Fruit fly (Drosophila melanogaster) whole organism, embryonic: ENCODE measurements around the gene NimC1.

ENCODE experiments used
- Blimp-1 ChIP-seq: fragments of 200-800 bp; sonication (Bioruptor generic); optimal IDR thresholded peaks from 3 replicates; lab custom pipeline; 2018; ENCODE audit warnings: missing biosample characterization, missing genetic modification characterization, mild to moderate bottlenecking, moderate library complexity, missing genetic modification reagents
- CG10147 ChIP-seq: fragments of 200-800 bp; sonication (Bioruptor generic); optimal IDR thresholded peaks from 2 replicates; lab custom pipeline; 2019; ENCODE audit warnings: missing biosample characterization, mild to moderate bottlenecking, missing genetic modification characterization, moderate library complexity
- CG10366 ChIP-seq: fragments of 200-800 bp; sonication (Bioruptor generic); IDR thresholded peaks from 2 replicates; pipeline ENCODE4 v1.3.6; 2022; ENCODE audit warnings: missing biosample characterization, missing genetic modification characterization
- CG10431 ChIP-seq: fragments of 200-800 bp; sonication (Bioruptor generic); optimal IDR thresholded peaks from 3 replicates; lab custom pipeline; 2018; ENCODE audit warnings: missing biosample characterization, mild to moderate bottlenecking, missing genetic modification characterization
- CG10462 ChIP-seq: fragments of 200-800 bp; sonication (Bioruptor generic); optimal IDR thresholded peaks from 2 replicates; lab custom pipeline; 2016; ENCODE audit warnings: missing biosample characterization, missing genetic modification characterization
- CG11398 ChIP-seq: fragments of 200-800 bp; sonication (Bioruptor generic); optimal IDR thresholded peaks from 2 replicates; lab custom pipeline; 2016; ENCODE audit warnings: missing biosample characterization, missing genetic modification characterization
- CG15011 ChIP-seq: fragments of 200-800 bp; sonication (Bioruptor generic); optimal IDR thresholded peaks from 3 replicates; lab custom pipeline; 2018; ENCODE audit warnings: missing biosample characterization, mild to moderate bottlenecking, missing genetic modification characterization
- CG15601 ChIP-seq: fragments of 200-800 bp; sonication (Bioruptor generic); optimal IDR thresholded peaks from 3 replicates; lab custom pipeline; 2019; ENCODE audit warnings: missing biosample characterization, mild to moderate bottlenecking, missing genetic modification characterization, moderate library complexity
- CG17385 ChIP-seq: fragments of 200-800 bp; sonication (Bioruptor generic); optimal IDR thresholded peaks from 3 replicates; lab custom pipeline; 2018; ENCODE audit warnings: missing biosample characterization, mild to moderate bottlenecking, missing genetic modification characterization
- CG18599 ChIP-seq: fragments of 200-800 bp; sonication (Bioruptor generic); optimal IDR thresholded peaks from 3 replicates; lab custom pipeline; 2017; ENCODE audit warnings: missing biosample characterization, missing genetic modification characterization, mild to moderate bottlenecking, moderate library complexity, missing genetic modification reagents
- CG18764 ChIP-seq: fragments of 200-800 bp; sonication (Bioruptor generic); optimal IDR thresholded peaks from 3 replicates; lab custom pipeline; 2016; ENCODE audit warnings: missing biosample characterization, missing genetic modification characterization
- CG2120 ChIP-seq: fragments of 200-800 bp; sonication (Bioruptor generic); optimal IDR thresholded peaks from 3 replicates; lab custom pipeline; 2016; ENCODE audit warnings: missing biosample characterization, missing genetic modification characterization
- CG32767 ChIP-seq: fragments of 200-800 bp; sonication (Bioruptor generic); IDR thresholded peaks from 2 replicates; pipeline ENCODE4 v1.3.6; 2022; ENCODE audit warnings: missing biosample characterization, missing genetic modification characterization
- CG3995 ChIP-seq: fragments of 200-800 bp; sonication (Bioruptor generic); optimal IDR thresholded peaks from 3 replicates; lab custom pipeline; 2016; ENCODE audit warnings: missing biosample characterization, missing genetic modification characterization
- CG5180 ChIP-seq: fragments of 200-800 bp; sonication (Bioruptor generic); optimal IDR thresholded peaks from 3 replicates; lab custom pipeline; 2017; ENCODE audit warnings: missing biosample characterization, missing genetic modification characterization, mild to moderate bottlenecking, moderate library complexity, missing genetic modification reagents
- CG6854 ChIP-seq: fragments of 200-800 bp; sonication (Bioruptor generic); optimal IDR thresholded peaks from 3 replicates; lab custom pipeline; 2017; ENCODE audit warnings: missing biosample characterization, mild to moderate bottlenecking, missing genetic modification characterization
- CG7372 ChIP-seq: fragments of 200-800 bp; sonication (Bioruptor generic); IDR thresholded peaks from 2 replicates; pipeline ENCODE4 v1.3.6; 2022; ENCODE audit warnings: missing biosample characterization, missing genetic modification characterization
- CG7963 ChIP-seq: fragments of 200-800 bp; sonication (Bioruptor generic); IDR thresholded peaks from 3 replicates; pipeline ENCODE4 v1.3.6; 2022; ENCODE audit warnings: missing biosample characterization, missing genetic modification characterization; ENCODE audit not compliant: partially characterized antibody
- CG7987 ChIP-seq: fragments of 200-800 bp; sonication (Bioruptor generic); optimal IDR thresholded peaks from 2 replicates; lab custom pipeline; 2018; ENCODE audit warnings: missing biosample characterization, mild to moderate bottlenecking, missing genetic modification characterization, moderate library complexity
- CrebB ChIP-seq: fragments of 200-800 bp; sonication (Bioruptor generic); optimal IDR thresholded peaks from 3 replicates; lab custom pipeline; 2018; ENCODE audit warnings: missing biosample characterization, mild to moderate bottlenecking, missing genetic modification characterization
- Eip74EF ChIP-seq, 2 experiments: fragments of 200-800 bp in 1 of 2; fragments of >200 bp in 1 of 2; sonication (Bioruptor generic) in 1 of 2; optimal IDR thresholded peaks; 2 replicates each; lab custom pipeline; 2017 to 2019; ENCODE audit warnings: missing biosample characterization in 2 of 2, missing genetic modification characterization in 2 of 2, mild to moderate bottlenecking in 1 of 2, moderate library complexity in 1 of 2
- Fer2 ChIP-seq: fragments of 200-800 bp; sonication (Bioruptor generic); optimal IDR thresholded peaks from 2 replicates; lab custom pipeline; 2018; ENCODE audit warnings: missing biosample characterization, mild to moderate bottlenecking, missing genetic modification characterization, moderate library complexity
- HLH3B ChIP-seq: fragments of 200-800 bp; sonication (Bioruptor generic); IDR thresholded peaks from 2 replicates; pipeline ENCODE4 v1.3.6; 2022; ENCODE audit warnings: missing biosample characterization, missing genetic modification characterization
- HLH4C ChIP-seq: fragments of 200-800 bp; sonication (Bioruptor generic); IDR thresholded peaks from 3 replicates; pipeline ENCODE4 v1.3.6; 2022; ENCODE audit warnings: missing biosample characterization, missing genetic modification characterization; ENCODE audit not compliant: partially characterized antibody
- MESR4 ChIP-seq: fragments of 200-800 bp; sonication (Bioruptor generic); optimal IDR thresholded peaks from 2 replicates; lab custom pipeline; 2018; ENCODE audit warnings: missing biosample characterization, mild to moderate bottlenecking, missing genetic modification characterization, moderate library complexity
- NFAT ChIP-seq: fragments of 200-800 bp; sonication (Bioruptor generic); IDR thresholded peaks from 2 replicates; pipeline ENCODE4 v1.3.6; 2022; ENCODE audit warnings: missing biosample characterization, missing genetic modification characterization
- Sox102F ChIP-seq: fragments of 200-800 bp; sonication (Bioruptor generic); optimal IDR thresholded peaks from 2 replicates; lab custom pipeline; 2018; ENCODE audit warnings: missing biosample characterization, mild to moderate bottlenecking, missing genetic modification characterization, moderate library complexity
- ash1 ChIP-seq: fragments of 200-800 bp; sonication (Bioruptor generic); optimal IDR thresholded peaks from 2 replicates; lab custom pipeline; 2018; ENCODE audit warnings: missing biosample characterization, mild to moderate bottlenecking, missing genetic modification characterization
- ato ChIP-seq: fragments of 200-800 bp; sonication (Bioruptor generic); IDR thresholded peaks from 2 replicates; pipeline ENCODE4 v1.3.6; 2022; ENCODE audit warnings: missing biosample characterization, missing genetic modification characterization; ENCODE audit not compliant: partially characterized antibody
- bigmax ChIP-seq: fragments of 200-800 bp; sonication (Bioruptor generic); optimal IDR thresholded peaks from 2 replicates; lab custom pipeline; 2018; ENCODE audit warnings: missing biosample characterization, mild to moderate bottlenecking, missing genetic modification characterization
- bsh ChIP-seq, 2 experiments: fragments of 200-800 bp; sonication (Bioruptor generic); optimal IDR thresholded peaks; 2 replicates each; lab custom pipeline; 2017 to 2018; ENCODE audit warnings: mild to moderate bottlenecking in 2 of 2, missing biosample characterization in 2 of 2, missing genetic modification characterization in 2 of 2, moderate library complexity in 1 of 2
- cato ChIP-seq: fragments of 200-800 bp; sonication (Bioruptor generic); optimal IDR thresholded peaks from 2 replicates; lab custom pipeline; 2016; ENCODE audit warnings: missing biosample characterization, missing genetic modification characterization, borderline replicate concordance
- chinmo ChIP-seq: fragments of 200-800 bp; sonication (Bioruptor generic); IDR thresholded peaks from 4 replicates; pipeline ENCODE4 v1.3.6; 2022; ENCODE audit warnings: missing biosample characterization, missing genetic modification characterization; ENCODE audit not compliant: partially characterized antibody
- crc ChIP-seq: fragments of 200-800 bp; sonication (Bioruptor generic); optimal IDR thresholded peaks from 2 replicates; lab custom pipeline; 2016; ENCODE audit warnings: missing biosample characterization, missing genetic modification characterization
- emc ChIP-seq: fragments of 200-800 bp; sonication (Bioruptor generic); optimal IDR thresholded peaks from 2 replicates; lab custom pipeline; 2016; ENCODE audit warnings: missing biosample characterization, missing genetic modification characterization
- grn ChIP-seq: fragments of 200-800 bp; sonication (Bioruptor generic); optimal IDR thresholded peaks from 3 replicates; lab custom pipeline; 2017; ENCODE audit warnings: missing biosample characterization, missing genetic modification characterization
- kay ChIP-seq: fragments of 200-800 bp; sonication (Bioruptor generic); optimal IDR thresholded peaks from 2 replicates; lab custom pipeline; 2016; ENCODE audit warnings: missing biosample characterization, missing genetic modification characterization
- nom ChIP-seq: fragments of 200-800 bp; sonication (Bioruptor generic); optimal IDR thresholded peaks from 2 replicates; lab custom pipeline; 2017; ENCODE audit warnings: missing biosample characterization, missing genetic modification characterization, mild to moderate bottlenecking, moderate library complexity, missing genetic modification reagents
- odd ChIP-seq: fragments of 200-800 bp; sonication (Bioruptor generic); optimal IDR thresholded peaks from 2 replicates; lab custom pipeline; 2017; ENCODE audit warnings: missing biosample characterization, mild to moderate bottlenecking, missing genetic modification characterization
- pan ChIP-seq, 4 experiments: fragments of >200 bp in 3 of 4; fragments of 200-800 bp in 1 of 4; sonication (Bioruptor generic) in 1 of 4; optimal IDR thresholded peaks in 3 of 4; IDR thresholded peaks in 1 of 4; 2 replicates each; pipeline versions ENCODE4 v1.3.6 to Lab custom; 2017 to 2022; ENCODE audit warnings: missing biosample characterization in 2 of 4, missing genetic modification characterization in 2 of 4, mixed read lengths in 1 of 4
- sens-2 ChIP-seq: fragments of 200-800 bp; sonication (Bioruptor generic); IDR thresholded peaks from 2 replicates; pipeline ENCODE4 v1.3.6; 2022; ENCODE audit warnings: missing biosample characterization, missing genetic modification characterization
- so ChIP-seq: fragments of 200-800 bp; sonication (Bioruptor generic); IDR thresholded peaks from 3 replicates; pipeline ENCODE4 v1.3.6; 2022; ENCODE audit warnings: missing biosample characterization, missing genetic modification characterization
- stwl ChIP-seq: fragments of 200-800 bp; sonication (Bioruptor generic); optimal IDR thresholded peaks from 3 replicates; lab custom pipeline; 2018; ENCODE audit warnings: missing biosample characterization, mild to moderate bottlenecking, missing genetic modification characterization, moderate library complexity
- tin ChIP-seq: fragments of 200-800 bp; sonication (Bioruptor generic); optimal IDR thresholded peaks from 3 replicates; lab custom pipeline; 2016; ENCODE audit warnings: missing biosample characterization, missing genetic modification characterization
- tio ChIP-seq: fragments of 200-800 bp; sonication (Bioruptor generic); optimal IDR thresholded peaks from 2 replicates; lab custom pipeline; 2017; ENCODE audit warnings: missing biosample characterization, missing genetic modification characterization, inconsistent platforms
- tx ChIP-seq: fragments of 200-800 bp; sonication (Bioruptor generic); optimal IDR thresholded peaks from 2 replicates; lab custom pipeline; 2016; ENCODE audit warnings: missing biosample characterization, missing genetic modification characterization

NimC1 gene

DNA sequence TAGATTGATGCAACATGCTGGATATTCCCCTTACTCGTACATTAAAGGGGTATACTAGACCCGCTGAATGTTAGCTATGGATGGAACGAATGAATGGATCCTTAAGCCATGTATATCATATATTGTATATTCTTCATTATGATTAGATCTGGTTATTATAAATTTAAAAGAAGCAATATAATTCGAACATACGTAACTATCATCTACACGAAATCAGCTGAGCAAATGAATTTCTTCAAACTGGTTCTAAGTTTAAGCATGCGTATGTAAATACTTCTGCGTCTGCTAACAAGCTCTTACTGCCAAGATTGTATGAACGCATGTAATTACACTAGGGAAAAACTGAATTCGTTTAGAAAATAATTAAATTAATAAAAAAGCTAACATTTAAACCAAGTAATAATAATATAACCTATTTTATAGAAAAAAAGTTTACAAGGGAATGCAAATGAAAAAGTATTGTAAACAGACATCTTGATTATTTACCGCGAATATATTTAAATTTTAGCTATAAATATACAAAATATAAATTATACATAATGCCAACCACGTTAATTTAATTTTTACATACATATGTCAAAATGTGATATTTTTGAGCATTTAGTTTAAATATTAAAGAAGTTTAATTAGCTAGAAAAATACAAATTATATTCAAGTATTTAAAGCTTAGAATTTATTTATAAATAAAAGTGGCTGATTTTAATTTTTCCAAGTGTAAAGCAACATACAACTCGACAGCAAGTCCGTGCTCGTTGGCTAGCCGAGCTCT lies 44.5 kb upstream of the NimC1 start (continued):
- TF ChIP-seq Fer2 (no peak), CG10147 (GFP tag; lab: Kevin White, UChicago) (peak; percentile 71), crc (no peak), odd (GFP tag; lab: Kevin White, UChicago) (peak; percentile 57), kay (no peak), CG32767 (GFP tag; lab: Robert Waterston, UW) (no peak), CG7372 (GFP tag; lab: Robert Waterston, UW) (no peak), CG15011 (no peak), CG18599 (peak; percentile 28), bsh (GFP tag; optimal IDR thresholded peaks at IDR 0.05; lab: Kevin White, UChicago) (peak in 1 of 2 experiments; percentile 59), CrebB (tag; lab: Kevin White, UChicago) (no peak), tin (GFP tag; lab: Kevin White, UChicago) (peak; percentile 54), tx (GFP tag; lab: Kevin White, UChicago) (no peak), CG17385 (GFP tag; lab: Kevin White, UChicago) (peak; percentile 58), CG10366 (GFP tag; lab: Robert Waterston, UW) (peak; percentile 57), Blimp-1 (GFP tag; lab: Kevin White, UChicago) (peak; percentile 39), so (GFP tag; lab: Robert Waterston, UW) (no peak), CG11398 (GFP tag; lab: Kevin White, UChicago) (no peak), CG10431 (GFP tag; lab: Kevin White, UChicago) (no peak), cato (no peak), CG15601 (tag; lab: Kevin White, UChicago) (peak; percentile 66), CG7987 (GFP tag; lab: Kevin White, UChicago) (no peak), Sox102F (GFP tag; lab: Kevin White, UChicago) (peak; percentile 74), CG6854 (GFP tag; lab: Kevin White, UChicago) (no peak), nom (GFP tag; lab: Kevin White, UChicago) (no peak), grn (GFP tag; lab: Kevin White, UChicago) (no peak), ato (GFP tag; lab: Robert Waterston, UW) (no peak), CG18764 (GFP tag; lab: Kevin White, UChicago) (no peak), CG5180 (GFP tag; lab: Kevin White, UChicago) (no peak), CG10462 (GFP tag; lab: Kevin White, UChicago) (no peak), ash1 (GFP tag; lab: Kevin White, UChicago) (no peak), HLH4C (GFP tag; lab: Robert Waterston, UW) (no peak), bigmax (GFP tag; lab: Kevin White, UChicago) (no peak), CG7963 (GFP tag; lab: Robert Waterston, UW) (no peak), HLH3B (GFP tag; lab: Robert Waterston, UW) (peak; percentile 58; the same call in 1 of the 2 replicates), emc (GFP tag; lab: Kevin White, UChicago) (no peak), NFAT (GFP tag; lab: Robert Waterston, UW) (peak; percentile 46; the same call in 1 of the 2 replicates), CG3995 (GFP tag; lab: Kevin White, UChicago) (peak; percentile 0), chinmo (GFP tag; lab: Robert Waterston, UW) (no peak), stwl (tag; lab: Kevin White, UChicago) (no peak), sens-2 (GFP tag; lab: Robert Waterston, UW) (no peak), pan (optimal IDR thresholded peaks at IDR 0.05; lab: Kevin White, UChicago) (peak in 1 of 2 experiments; percentile 4), pan (GFP tag; optimal IDR thresholded peaks at IDR 0.05 in 1 of 2, IDR thresholded peaks at IDR 0.05 in 1 of 2) (peak in 1 of 2 experiments; percentile 69), CG2120 (GFP tag; lab: Kevin White, UChicago) (peak; percentile 65), tio (peak; percentile 39), MESR4 (GFP tag; lab: Kevin White, UChicago) (peak; percentile 8), Eip74EF (GFP tag; optimal IDR thresholded peaks at IDR 0.05; lab: Kevin White, UChicago) (peak in 1 of 2 experiments; percentile 9)
